Fruit fly (Drosophila melanogaster) whole organism, embryonic: Measurements from ENCODE around the gene CG31121.

Source experiments
- Ada2b ChIP-seq: fragments of 200-800 bp; sonication (Bioruptor generic); IDR thresholded peaks from 2 replicates; pipeline ENCODE4 v1.3.6; 2022; ENCODE audit warnings: missing biosample characterization, missing genetic modification characterization
- Atf-2 ChIP-seq: fragments of 200-800 bp; sonication (Bioruptor generic); optimal IDR thresholded peaks from 2 replicates; lab custom pipeline; 2016; ENCODE audit warnings: missing biosample characterization, missing genetic modification characterization
- Atf3 ChIP-seq: fragments of 200-800 bp; sonication (Bioruptor generic); optimal IDR thresholded peaks from 3 replicates; lab custom pipeline; 2016; ENCODE audit warnings: missing biosample characterization, missing genetic modification characterization
- BEAF-32 ChIP-seq: fragments of 200-800 bp; sonication (Bioruptor generic); optimal IDR thresholded peaks from 3 replicates; lab custom pipeline; 2017; ENCODE audit warnings: missing biosample characterization, missing genetic modification characterization, mild to moderate bottlenecking, moderate library complexity, missing genetic modification reagents
- CG10654 ChIP-seq: fragments of 200-800 bp; sonication (Bioruptor generic); optimal IDR thresholded peaks from 2 replicates; lab custom pipeline; 2016; ENCODE audit warnings: missing biosample characterization, missing genetic modification characterization
- CG10979 ChIP-seq: fragments of 200-800 bp; sonication (Bioruptor generic); optimal IDR thresholded peaks from 2 replicates; lab custom pipeline; 2018; ENCODE audit warnings: missing biosample characterization, mild to moderate bottlenecking, missing genetic modification characterization, moderate library complexity
- CG13287 ChIP-seq: fragments of 200-800 bp; sonication (Bioruptor generic); IDR thresholded peaks from 2 replicates; pipeline ENCODE4 v1.3.6; 2022; ENCODE audit warnings: missing biosample characterization, missing genetic modification characterization; ENCODE audit not compliant: partially characterized antibody
- CG15514 ChIP-seq: fragments of 200-800 bp; sonication (Bioruptor generic); optimal IDR thresholded peaks from 3 replicates; lab custom pipeline; 2017; ENCODE audit warnings: missing biosample characterization, missing genetic modification characterization, mild to moderate bottlenecking, moderate library complexity, missing genetic modification reagents
- CG17328 ChIP-seq: fragments of 200-800 bp; sonication (Bioruptor generic); IDR thresholded peaks from 2 replicates; pipeline ENCODE4 v1.3.6; 2022; ENCODE audit warnings: missing biosample characterization, missing genetic modification characterization
- CG17568 ChIP-seq: fragments of 200-800 bp; sonication (Bioruptor generic); optimal IDR thresholded peaks from 2 replicates; lab custom pipeline; 2018; ENCODE audit warnings: missing biosample characterization, mild to moderate bottlenecking, missing genetic modification characterization, moderate library complexity
- CG17612 ChIP-seq: fragments of 200-800 bp; sonication (Bioruptor generic); IDR thresholded peaks from 2 replicates; pipeline ENCODE4 v1.3.6; 2022; ENCODE audit warnings: missing biosample characterization, missing genetic modification characterization
- CG1792 ChIP-seq: fragments of 200-800 bp; sonication (Bioruptor generic); optimal IDR thresholded peaks from 2 replicates; lab custom pipeline; 2016; ENCODE audit warnings: missing biosample characterization, missing genetic modification characterization
- CG18262 ChIP-seq: fragments of 200-800 bp; optimal IDR thresholded peaks from 3 replicates; lab custom pipeline; 2019; ENCODE audit warnings: missing biosample characterization, mild to moderate bottlenecking, missing genetic modification characterization, moderate library complexity
- CG2199 ChIP-seq: fragments of 200-800 bp; sonication (Bioruptor generic); IDR thresholded peaks from 3 replicates; pipeline ENCODE4 v1.3.6; 2022; ENCODE audit warnings: missing biosample characterization, missing genetic modification characterization
- CG32532 ChIP-seq: fragments of 200-800 bp; sonication (Bioruptor generic); IDR thresholded peaks from 2 replicates; pipeline ENCODE4 v1.3.6; 2022; ENCODE audit warnings: missing biosample characterization, missing genetic modification characterization
- CG32772 ChIP-seq: fragments of 200-800 bp; sonication (Bioruptor generic); IDR thresholded peaks from 2 replicates; pipeline ENCODE4 v1.3.6; 2022; ENCODE audit warnings: missing biosample characterization, missing genetic modification characterization
- CG9817 ChIP-seq: fragments of 200-800 bp; sonication (Bioruptor generic); optimal IDR thresholded peaks from 2 replicates; lab custom pipeline; 2018; ENCODE audit warnings: missing biosample characterization, mild to moderate bottlenecking, missing genetic modification characterization, moderate library complexity
- CTCF ChIP-seq: fragments of 200-800 bp; sonication (Bioruptor generic); optimal IDR thresholded peaks from 2 replicates; lab custom pipeline; 2017; ENCODE audit warnings: missing biosample characterization, mild to moderate bottlenecking, missing genetic modification characterization, moderate library complexity
- Camta ChIP-seq: fragments of 200-800 bp; sonication (Bioruptor generic); optimal IDR thresholded peaks from 2 replicates; lab custom pipeline; 2016; ENCODE audit warnings: missing biosample characterization, missing genetic modification characterization
- Dad ChIP-seq: fragments of 200-800 bp; sonication (Bioruptor generic); optimal IDR thresholded peaks from 3 replicates; lab custom pipeline; 2016; ENCODE audit warnings: missing biosample characterization, missing genetic modification characterization
- Hr78 ChIP-seq, 2 experiments: fragments of 200-800 bp in 1 of 2; fragments of >200 bp in 1 of 2; sonication (Bioruptor generic) in 1 of 2; optimal IDR thresholded peaks; 2 replicates each; lab custom pipeline; 2017 to 2019; ENCODE audit warnings: missing biosample characterization in 2 of 2, missing genetic modification characterization in 2 of 2, mild to moderate bottlenecking in 1 of 2, moderate library complexity in 1 of 2
- Myb ChIP-seq: fragments of 200-800 bp; sonication (Bioruptor generic); optimal IDR thresholded peaks from 2 replicates; lab custom pipeline; 2016; ENCODE audit warnings: missing biosample characterization, missing genetic modification characterization
- Opbp ChIP-seq: fragments of 200-800 bp; sonication (Bioruptor generic); IDR thresholded peaks from 3 replicates; pipeline ENCODE4 v1.3.6; 2022; ENCODE audit warnings: missing biosample characterization, missing genetic modification characterization; ENCODE audit not compliant: partially characterized antibody
- Pdp1 ChIP-seq, 2 experiments: fragments of 200-800 bp; sonication (Bioruptor generic); optimal IDR thresholded peaks; 3 replicates each; lab custom pipeline; 2016; ENCODE audit warnings: missing biosample characterization in 2 of 2, missing genetic modification characterization in 2 of 2, mild to moderate bottlenecking in 1 of 2, moderate library complexity in 1 of 2
- Ravus ChIP-seq: fragments of 200-800 bp; sonication (Bioruptor generic); IDR thresholded peaks from 2 replicates; pipeline ENCODE4 v1.3.6; 2022; ENCODE audit warnings: missing biosample characterization, missing genetic modification characterization
- Sry-β ChIP-seq: fragments of 200-800 bp; sonication (Bioruptor generic); optimal IDR thresholded peaks from 2 replicates; lab custom pipeline; 2018; ENCODE audit warnings: missing biosample characterization, mild to moderate bottlenecking, missing genetic modification characterization, moderate library complexity
- Tbp ChIP-seq: fragments of >200 bp; optimal IDR thresholded peaks from 2 replicates; lab custom pipeline; 2018; ENCODE audit warnings: missing biosample characterization, missing genetic modification characterization
- al ChIP-seq: fragments of 200-800 bp; sonication (Bioruptor generic); IDR thresholded peaks from 2 replicates; pipeline ENCODE4 v1.3.6; 2022; ENCODE audit warnings: missing biosample characterization, missing genetic modification characterization
- ato ChIP-seq: fragments of 200-800 bp; sonication (Bioruptor generic); IDR thresholded peaks from 2 replicates; pipeline ENCODE4 v1.3.6; 2022; ENCODE audit warnings: missing biosample characterization, missing genetic modification characterization; ENCODE audit not compliant: partially characterized antibody
- chinmo ChIP-seq: fragments of 200-800 bp; sonication (Bioruptor generic); IDR thresholded peaks from 4 replicates; pipeline ENCODE4 v1.3.6; 2022; ENCODE audit warnings: missing biosample characterization, missing genetic modification characterization; ENCODE audit not compliant: partially characterized antibody
- chn ChIP-seq: fragments of 200-800 bp; sonication (Bioruptor generic); optimal IDR thresholded peaks from 2 replicates; lab custom pipeline; 2016; ENCODE audit warnings: missing biosample characterization, missing genetic modification characterization
- gcm ChIP-seq: fragments of 200-800 bp; sonication (Bioruptor generic); optimal IDR thresholded peaks from 2 replicates; lab custom pipeline; 2019; ENCODE audit warnings: missing biosample characterization, mild to moderate bottlenecking, missing genetic modification characterization, moderate library complexity
- grn ChIP-seq: fragments of 200-800 bp; sonication (Bioruptor generic); optimal IDR thresholded peaks from 3 replicates; lab custom pipeline; 2017; ENCODE audit warnings: missing biosample characterization, missing genetic modification characterization
- hb ChIP-seq: fragments of 200-800 bp; sonication (Bioruptor generic); IDR thresholded peaks from 3 replicates; pipeline ENCODE4 v1.3.6; 2022; ENCODE audit warnings: missing biosample characterization, missing genetic modification characterization; ENCODE audit not compliant: partially characterized antibody
- hth ChIP-seq: fragments of >200 bp; optimal IDR thresholded peaks from 2 replicates; lab custom pipeline; 2017; ENCODE audit warnings: inconsistent platforms
- klu ChIP-seq: fragments of 200-800 bp; sonication (Bioruptor generic); IDR thresholded peaks from 2 replicates; pipeline ENCODE4 v1.3.6; 2022; ENCODE audit warnings: missing biosample characterization, missing genetic modification characterization
- kni ChIP-seq: fragments of 200-800 bp; sonication (Bioruptor generic); optimal IDR thresholded peaks from 3 replicates; lab custom pipeline; 2017; ENCODE audit warnings: mild to moderate bottlenecking, missing biosample characterization, missing genetic modification reagents, missing genetic modification characterization
- org-1 ChIP-seq: fragments of 200-800 bp; sonication (Bioruptor generic); optimal IDR thresholded peaks from 2 replicates; lab custom pipeline; 2017; ENCODE audit warnings: missing biosample characterization, missing genetic modification characterization
- pan ChIP-seq, 4 experiments: fragments of >200 bp in 3 of 4; fragments of 200-800 bp in 1 of 4; sonication (Bioruptor generic) in 1 of 4; optimal IDR thresholded peaks in 3 of 4; IDR thresholded peaks in 1 of 4; 2 replicates each; pipeline versions ENCODE4 v1.3.6 to Lab custom; 2017 to 2022; ENCODE audit warnings: missing biosample characterization in 2 of 4, missing genetic modification characterization in 2 of 4, mixed read lengths in 1 of 4
- pros ChIP-seq: fragments of 200-800 bp; sonication (Bioruptor generic); optimal IDR thresholded peaks from 3 replicates; lab custom pipeline; 2019; ENCODE audit warnings: missing biosample characterization, mild to moderate bottlenecking, missing genetic modification characterization, moderate library complexity
- pum ChIP-seq: fragments of 200-800 bp; sonication (Bioruptor generic); optimal IDR thresholded peaks from 2 replicates; lab custom pipeline; 2016; ENCODE audit warnings: missing biosample characterization, missing genetic modification characterization
- scrt ChIP-seq: fragments of 200-800 bp; sonication (Bioruptor generic); optimal IDR thresholded peaks from 2 replicates; lab custom pipeline; 2018; ENCODE audit warnings: missing biosample characterization, mild to moderate bottlenecking, missing genetic modification characterization, moderate library complexity
- sens ChIP-seq: fragments of 200-800 bp; sonication (Bioruptor generic); peaks from one replicate; lab custom pipeline; 2016; ENCODE audit warnings: missing biosample characterization, missing genetic modification characterization
- slou ChIP-seq: fragments of 200-800 bp; sonication (Bioruptor generic); optimal IDR thresholded peaks from 3 replicates; lab custom pipeline; 2016; ENCODE audit warnings: missing biosample characterization, missing genetic modification characterization
- sqz ChIP-seq: fragments of 200-800 bp; sonication (Bioruptor generic); optimal IDR thresholded peaks from 3 replicates; lab custom pipeline; 2018; ENCODE audit warnings: missing biosample characterization, mild to moderate bottlenecking, missing genetic modification characterization
- toy ChIP-seq: fragments of 200-800 bp; sonication (Bioruptor generic); IDR thresholded peaks from 2 replicates; pipeline ENCODE4 v1.3.6; 2022; ENCODE audit warnings: missing biosample characterization, missing genetic modification characterization
- vnd ChIP-seq: fragments of 200-800 bp; sonication (Bioruptor generic); IDR thresholded peaks from 3 replicates; pipeline ENCODE4 v1.3.6; 2022; ENCODE audit warnings: missing biosample characterization, missing genetic modification characterization; ENCODE audit not compliant: partially characterized antibody
- vvl ChIP-seq: fragments of 200-800 bp; sonication (Bioruptor generic); IDR thresholded peaks from 2 replicates; pipeline ENCODE4 v1.3.6; 2022; ENCODE audit warnings: missing biosample characterization, missing genetic modification characterization
- zen ChIP-seq: fragments of 200-800 bp; sonication (Bioruptor generic); optimal IDR thresholded peaks from 3 replicates; lab custom pipeline; 2018; ENCODE audit warnings: missing biosample characterization, mild to moderate bottlenecking, missing genetic modification characterization, moderate library complexity

The CG31121 gene

DNA sequence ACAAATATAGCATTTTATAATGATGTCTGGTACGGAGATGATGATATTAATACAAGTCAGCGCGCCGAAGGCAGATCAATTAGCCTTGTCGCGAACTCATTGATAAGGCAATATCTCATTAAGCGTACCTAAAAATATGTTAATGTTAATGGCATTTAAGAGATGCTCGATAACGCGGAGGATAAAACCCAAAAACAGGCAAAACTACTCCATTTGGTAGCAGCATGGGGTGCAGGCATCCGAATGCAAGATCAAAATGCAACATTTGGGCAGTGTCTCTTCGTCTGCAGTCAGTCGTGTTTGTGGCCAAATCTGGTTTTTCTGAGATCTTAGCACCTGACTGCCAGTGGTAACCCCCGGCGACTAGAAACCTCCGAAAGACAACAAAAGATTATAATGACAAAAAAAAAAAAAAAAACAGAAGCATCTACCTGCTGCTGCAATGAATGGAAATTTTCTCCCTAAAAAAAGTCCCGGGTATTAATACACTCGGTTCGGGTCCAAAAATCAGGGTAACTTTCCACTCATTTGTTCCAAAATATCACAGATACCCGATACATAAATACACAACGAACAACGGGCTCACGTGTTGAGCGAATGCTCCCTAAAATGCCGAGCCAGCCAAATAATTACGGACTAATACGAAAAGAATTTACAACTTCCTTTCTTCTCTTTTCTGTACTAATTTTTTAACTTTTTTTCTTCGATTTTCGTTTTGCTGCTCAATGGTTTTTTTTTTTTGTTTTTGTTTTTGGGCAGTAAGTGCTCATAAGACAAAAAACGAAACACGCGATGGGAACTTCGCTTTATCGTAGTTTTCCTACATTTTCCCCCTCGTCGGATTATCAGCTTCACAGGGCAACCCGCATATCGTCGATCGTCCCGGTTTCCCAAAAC lies 48.2 kb downstream of the CG31121 start:
- no peak for TF ChIP-seq chn (GFP tag; lab: Kevin White, UChicago)
- TF ChIP-seq grn = peak; percentile 61
- no peak for TF ChIP-seq pum (GFP tag; lab: Kevin White, UChicago)
- no peak for TF ChIP-seq Ada2b
- TF ChIP-seq BEAF-32 (GFP tag; lab: Kevin White, UChicago) = no peak
- TF ChIP-seq Dad = no peak
- peak; percentile 80 for TF ChIP-seq sqz (GFP tag; lab: Kevin White, UChicago)
- no peak for TF ChIP-seq CG13287 (GFP tag; lab: Robert Waterston, UW)
- TF ChIP-seq vvl (GFP tag; lab: Robert Waterston, UW) = 0 out of 2 replicates have a peak, but pooled peaks have one; percentile 19
- peak; percentile 84 for TF ChIP-seq zen (tag; lab: Kevin White, UChicago)
- TF ChIP-seq Opbp (GFP tag; lab: Robert Waterston, UW) = no peak
- no peak for TF ChIP-seq Atf3
- TF ChIP-seq scrt (GFP tag; lab: Kevin White, UChicago) = no peak
- peak; percentile 76 for TF ChIP-seq gcm
- no peak for TF ChIP-seq slou
- TF ChIP-seq Pdp1 (GFP tag; optimal IDR thresholded peaks at IDR 0.05; lab: Kevin White, UChicago) = no peak
- TF ChIP-seq CG17328 = no peak
- TF ChIP-seq pan (optimal IDR thresholded peaks at IDR 0.05; lab: Kevin White, UChicago) = no peak
- no peak for TF ChIP-seq pan (GFP tag; optimal IDR thresholded peaks at IDR 0.05 in 1 of 2, IDR thresholded peaks at IDR 0.05 in 1 of 2)
- TF ChIP-seq CG17612 (GFP tag; lab: Robert Waterston, UW) = no peak
- TF ChIP-seq Tbp (GFP tag; lab: Kevin White, UChicago) = no peak
- 0 out of 2 replicates have a peak, but pooled peaks have one; percentile 30 for TF ChIP-seq CG32772 (GFP tag; lab: Robert Waterston, UW)
- TF ChIP-seq pros (GFP tag; lab: Kevin White, UChicago) = no peak
- TF ChIP-seq Camta (GFP tag; lab: Kevin White, UChicago) = no peak
- no peak for TF ChIP-seq vnd (GFP tag; lab: Robert Waterston, UW)
- TF ChIP-seq chinmo (GFP tag; lab: Robert Waterston, UW) = no peak
- TF ChIP-seq Hr78 (GFP tag; optimal IDR thresholded peaks at IDR 0.05; lab: Kevin White, UChicago) = no peak
- TF ChIP-seq CG2199 = no peak
- no peak for TF ChIP-seq org-1 (GFP tag; lab: Kevin White, UChicago)
- no peak for TF ChIP-seq hth (lab: Kevin White, UChicago)
- no peak for TF ChIP-seq CG10979 (tag; lab: Kevin White, UChicago)
- no peak for TF ChIP-seq CG17568
- no peak for TF ChIP-seq Sry-β
- no peak for TF ChIP-seq CG1792
- no peak for TF ChIP-seq Ravus (GFP tag; lab: Robert Waterston, UW)
- TF ChIP-seq CTCF (GFP tag; lab: Kevin White, UChicago) = no peak
- TF ChIP-seq CG15514 (GFP tag; lab: Kevin White, UChicago) = no peak
- TF ChIP-seq CG9817 (tag; lab: Kevin White, UChicago) = no peak
- TF ChIP-seq al = no peak
- TF ChIP-seq klu (GFP tag; lab: Robert Waterston, UW) = no peak
- no peak for TF ChIP-seq ato
- TF ChIP-seq CG32532 (GFP tag; lab: Robert Waterston, UW) = no peak
- no peak for TF ChIP-seq kni (GFP tag; lab: Kevin White, UChicago)
- TF ChIP-seq toy (GFP tag; lab: Robert Waterston, UW) = no peak
- TF ChIP-seq Atf-2 (GFP tag; lab: Kevin White, UChicago) = no peak
- no peak for TF ChIP-seq hb
- TF ChIP-seq sens (GFP tag; lab: Kevin White, UChicago) = peak; percentile 48
- no peak for TF ChIP-seq CG10654 (GFP tag; lab: Kevin White, UChicago)
- no peak for TF ChIP-seq CG18262 (tag; lab: Kevin White, UChicago)
- TF ChIP-seq Myb = no peak
